Worm (Caenorhabditis elegans) whole organism, young adult: ENCODE results near the gene F49E10.2.

ENCODE experiments used
- F52B5.7 ChIP-seq: sonication (generic microtip); optimal IDR thresholded peaks from 2 replicates; lab custom pipeline; 2016; ENCODE audit warnings: mild to moderate bottlenecking, missing genetic modification characterization, missing compliant biosample characterization
- Y53F4B.3 ChIP-seq: fragments of 200-800 bp; sonication (Bioruptor generic); IDR thresholded peaks from 2 replicates; pipeline ENCODE4 v1.3.6; 2022; ENCODE audit warnings: missing genetic modification reagents, missing genetic modification characterization, missing compliant biosample characterization
- ZK185.1 ChIP-seq: sonication (generic microtip); optimal IDR thresholded peaks from 2 replicates; lab custom pipeline; 2016; ENCODE audit warnings: mild to moderate bottlenecking, missing genetic modification characterization, missing compliant biosample characterization; ENCODE audit not compliant: poor library complexity, severe bottlenecking
- efl-1 ChIP-seq: fragments of 150-350 bp; optimal IDR thresholded peaks from 2 replicates; lab custom pipeline; 2014; ENCODE audit warnings: missing biosample characterization, missing genetic modification reagents, missing genetic modification characterization
- egl-18 ChIP-seq: fragments of 200-800 bp; sonication (Bioruptor generic); IDR thresholded peaks from 2 replicates; pipeline ENCODE4 v1.3.6; 2022; ENCODE audit warnings: missing genetic modification reagents, missing genetic modification characterization, missing compliant biosample characterization
- lin-40 ChIP-seq: sonication (generic microtip); optimal IDR thresholded peaks from 2 replicates; lab custom pipeline; 2016; ENCODE audit warnings: missing genetic modification characterization, mild to moderate bottlenecking, missing compliant biosample characterization, missing genotype, missing genetic modification reagents
- rec-8 ChIP-seq, 2 experiments: sonication (generic microtip); optimal IDR thresholded peaks; 2 replicates each; lab custom pipeline; 2016; ENCODE audit warnings: mild to moderate bottlenecking in 2 of 2, missing genetic modification characterization in 2 of 2, missing genetic modification reagents in 2 of 2, missing genotype in 2 of 2, missing biosample characterization in 1 of 2, missing compliant biosample characterization in 1 of 2, moderate library complexity in 1 of 2
- unc-130 ChIP-seq: sonication (generic microtip); optimal IDR thresholded peaks from 2 replicates; lab custom pipeline; 2016; ENCODE audit warnings: missing genetic modification reagents, missing genetic modification characterization, missing compliant biosample characterization

- TF ChIP-seq F52B5.7 (tag; lab: Kevin White, UChicago) (no peak), Y53F4B.3 (GFP tag; lab: Robert Waterston, UW) (no peak), unc-130 (GFP tag; lab: Kevin White, UChicago) (no peak), efl-1 (GFP tag; lab: Kevin White, UChicago) (no peak), lin-40 (tag; lab: Kevin White, UChicago) (no peak), egl-18 (GFP tag; lab: Robert Waterston, UW) (no peak), ZK185.1 (tag; lab: Kevin White, UChicago) (no peak), rec-8 (tag; optimal IDR thresholded peaks at IDR 0.05; lab: Kevin White, UChicago) (no peak)
These were observed 42.7 kb downstream of the F49E10.2 start for ce11 chrX:5932923-5933322.
